Worm (Caenorhabditis elegans): ENCODE data around the gene tebp-2.

DNA sequence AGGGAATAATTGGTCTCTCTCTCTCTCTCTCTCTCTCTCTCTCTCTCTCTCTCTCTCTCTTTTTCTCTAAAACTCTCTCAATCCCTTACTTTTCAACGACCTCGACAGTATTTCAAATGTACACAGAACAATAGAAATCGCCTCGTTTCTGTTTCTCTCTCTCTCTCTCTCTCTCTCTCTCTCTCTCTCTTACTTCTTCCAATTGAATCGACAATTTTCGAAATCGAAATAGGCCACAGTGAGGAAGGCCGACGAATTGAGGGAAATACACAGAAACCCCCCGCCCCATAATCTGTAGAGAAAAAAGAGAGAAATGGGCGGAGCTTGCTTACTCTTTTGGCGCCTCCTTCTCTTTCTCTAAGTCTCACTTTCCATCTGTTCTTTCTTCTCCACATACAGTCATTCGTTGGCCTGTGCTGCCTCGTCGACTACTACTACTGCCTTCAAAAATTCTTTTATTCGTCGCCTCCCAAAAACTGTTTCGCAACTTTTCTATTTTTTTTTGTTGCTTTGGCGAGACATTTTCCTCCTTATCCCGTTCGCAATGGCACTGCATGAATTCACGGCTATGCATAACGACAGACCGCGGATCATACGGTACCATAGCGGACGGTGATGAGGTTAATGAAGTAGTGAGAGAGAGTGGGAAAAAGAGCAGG lies 20.2 kb downstream of the tebp-2 start:
- TF ChIP-seq hnd-1 (tag; optimal IDR thresholded peaks at IDR 0.05) (no peak), aly-1 (tag; optimal IDR thresholded peaks at IDR 0.05) (no peak), flt-1 (GFP tag; IDR thresholded peaks at IDR 0.05) (no peak), tbx-37 (GFP tag; conservative IDR thresholded peaks at IDR 0.05) (no peak)
